Worm (Caenorhabditis elegans): ENCODE measurements around the gene glb-3.

The glb-3 gene

ce11 chrV:11123817-11124337 is 10.5 kb upstream of the glb-3 start, which contains the start of the genes atp-5 and lmtr-3 (continued):
- TF ChIP-seq C04F5.9 (tag; optimal IDR thresholded peaks at IDR 0.05) = peak; percentile 32
- peak; percentile 59 for TF ChIP-seq lin-13 (GFP tag; optimal IDR thresholded peaks at IDR 0.05)
- peak in 1 of 6 experiments; percentile 68 for TF ChIP-seq elt-3 (tag; optimal IDR thresholded peaks at IDR 0.05)
- peak; percentile 70 to 80 for TF ChIP-seq lin-35 (GFP tag; optimal IDR thresholded peaks at IDR 0.05)
- TF ChIP-seq tlp-1 (tag; optimal IDR thresholded peaks at IDR 0.05) = no peak
- TF ChIP-seq pax-3 (tag; optimal IDR thresholded peaks at IDR 0.05) = peak; percentile 68

ce11 chrV:11124922-11125321 is 9.5 kb upstream of the glb-3 start, which contains the start of gene C06H2.2:
TSS of gene C06H2.2 (plus strand) at chrV:11125222.
- TF ChIP-seq lin-14 (GFP tag; optimal IDR thresholded peaks at IDR 0.05) (no peak), vab-15 (tag; optimal IDR thresholded peaks at IDR 0.05) (no peak), efl-1 (optimal IDR thresholded peaks at IDR 0.05) (no peak), efl-1 (GFP tag; optimal IDR thresholded peaks at IDR 0.05 in 1 of 2) (peak in 1 of 2 experiments; percentile 71)

- TF ChIP-seq aha-1 (tag; optimal IDR thresholded peaks at IDR 0.05) = no peak
- TF ChIP-seq efl-3 (GFP tag; optimal IDR thresholded peaks at IDR 0.05) = no peak
- TF ChIP-seq mep-1 (tag; optimal IDR thresholded peaks at IDR 0.05) = no peak
- no peak for TF ChIP-seq lin-15B (tag; optimal IDR thresholded peaks at IDR 0.05)
- no peak for TF ChIP-seq nhr-77 (tag; optimal IDR thresholded peaks at IDR 0.05)
- TF ChIP-seq nhr-47 (tag; optimal IDR thresholded peaks at IDR 0.05) = no peak
- TF ChIP-seq elt-2 (tag; optimal IDR thresholded peaks at IDR 0.05) = no peak
- no peak for TF ChIP-seq skn-1 (tag; optimal IDR thresholded peaks at IDR 0.05)
- no peak for TF ChIP-seq dsc-1 (tag; optimal IDR thresholded peaks at IDR 0.05)
- TF ChIP-seq ceh-82 (tag; optimal IDR thresholded peaks at IDR 0.05) = no peak
- TF ChIP-seq mdl-1 (tag; optimal IDR thresholded peaks at IDR 0.05) = no peak
- no peak for TF ChIP-seq vab-15 (tag; optimal IDR thresholded peaks at IDR 0.05)
- TF ChIP-seq isw-1 (GFP tag; IDR thresholded peaks at IDR 0.05) = no peak
- no peak for TF ChIP-seq irx-1 (tag; optimal IDR thresholded peaks at IDR 0.05)
- no peak for TF ChIP-seq efl-1 (optimal IDR thresholded peaks at IDR 0.05)
- no peak for TF ChIP-seq efl-1 (GFP tag; optimal IDR thresholded peaks at IDR 0.05 in 1 of 2)
- no peak for TF ChIP-seq sox-4 (tag; optimal IDR thresholded peaks at IDR 0.05)
These were observed 7.2 kb upstream of the glb-3 start, which contains the start of gene jmjd-5 for ce11 chrV:11127197-11127596. TSS of gene jmjd-5 (plus strand) at chrV:11127497.

ce11 chrV:11131801-11132200 is 2.6 kb upstream of the glb-3 start:
- TF ChIP-seq snpc-4 (tag; optimal IDR thresholded peaks at IDR 0.05) (no peak), fkh-8 (tag; optimal IDR thresholded peaks at IDR 0.05) (peak; percentile 54), hlh-17 (GFP tag; optimal IDR thresholded peaks at IDR 0.05; ENCODE audit: borderline replicate concordance) (no peak), lin-14 (GFP tag; optimal IDR thresholded peaks at IDR 0.05) (peak; percentile 6), nhr-71 (tag; optimal IDR thresholded peaks at IDR 0.05) (peak; percentile 21), nhr-11 (tag; optimal IDR thresholded peaks at IDR 0.05) (peak; percentile 0)

ce11 chrV:11133516-11133915 is 880 bp upstream of the glb-3 start:
- TF ChIP-seq fkh-4 (tag; optimal IDR thresholded peaks at IDR 0.05; ENCODE audit: borderline replicate concordance) = peak; percentile 78
- TF ChIP-seq swsn-7 (tag; optimal IDR thresholded peaks at IDR 0.05) = no peak
- no peak for TF ChIP-seq unc-98 (GFP tag; IDR thresholded peaks at IDR 0.05)
- peak; percentile 96 for TF ChIP-seq dsc-1 (tag; optimal IDR thresholded peaks at IDR 0.05)
- no peak for TF ChIP-seq ztf-4 (tag; optimal IDR thresholded peaks at IDR 0.05)

ce11 chrV:11140326-11140725 is 5.9 kb downstream of the glb-3 start:
- TF ChIP-seq swsn-7 (tag; optimal IDR thresholded peaks at IDR 0.05) (peak; percentile 16), Y116A8C.19 (tag; optimal IDR thresholded peaks at IDR 0.05; ENCODE audit: borderline replicate concordance) (no peak), zip-4 (GFP tag; optimal IDR thresholded peaks at IDR 0.05) (no peak), efl-1 (optimal IDR thresholded peaks at IDR 0.05) (peak in 1 of 2 experiments; percentile 25), efl-1 (GFP tag; optimal IDR thresholded peaks at IDR 0.05 in 1 of 2) (no peak), mep-1 (tag; optimal IDR thresholded peaks at IDR 0.05) (peak; percentile 25), lin-14 (GFP tag; optimal IDR thresholded peaks at IDR 0.05) (peak; percentile 84), ceh-82 (tag; optimal IDR thresholded peaks at IDR 0.05) (no peak), jun-1 (tag; optimal IDR thresholded peaks at IDR 0.05) (no peak), nhr-71 (tag; optimal IDR thresholded peaks at IDR 0.05) (peak; percentile 48), blmp-1 (tag; optimal IDR thresholded peaks at IDR 0.05) (peak; percentile 22), nhr-85 (tag) (peak; percentile 3), ztf-4 (tag; optimal IDR thresholded peaks at IDR 0.05) (no peak), snu-23 (GFP tag; optimal IDR thresholded peaks at IDR 0.05) (peak; percentile 13), F16B12.6 (tag; optimal IDR thresholded peaks at IDR 0.05) (no peak), hpl-2 (GFP tag; optimal IDR thresholded peaks at IDR 0.05) (no peak), dsc-1 (tag; optimal IDR thresholded peaks at IDR 0.05) (peak; percentile 50), nhr-20 (tag; optimal IDR thresholded peaks at IDR 0.05) (peak; percentile 44), mdl-1 (tag; optimal IDR thresholded peaks at IDR 0.05) (peak in 1 of 2 experiments; percentile 15)

Data from whole organism, L1 larva.